Fruit fly (Drosophila melanogaster) whole organism, embryonic: ENCODE measurements around the gene CG14915.

Experiments used
- CG18599 ChIP-seq: fragments of 200-800 bp; sonication (Bioruptor generic); optimal IDR thresholded peaks from 3 replicates; lab custom pipeline; 2017; ENCODE audit warnings: missing biosample characterization, missing genetic modification characterization, mild to moderate bottlenecking, moderate library complexity, missing genetic modification reagents
- CG43689 ChIP-seq: fragments of 200-800 bp; sonication (Bioruptor generic); IDR thresholded peaks from 2 replicates; pipeline ENCODE4 v1.3.6; 2022; ENCODE audit warnings: missing biosample characterization, missing genetic modification characterization
- CG4707 ChIP-seq: fragments of 200-800 bp; sonication (Bioruptor generic); optimal IDR thresholded peaks from 2 replicates; lab custom pipeline; 2018; ENCODE audit warnings: missing biosample characterization, mild to moderate bottlenecking, missing genetic modification characterization, moderate library complexity
- D ChIP-seq, 2 experiments: fragments of 200-800 bp in 1 of 2; fragments of >200 bp in 1 of 2; sonication (Bioruptor generic) in 1 of 2; optimal IDR thresholded peaks; 2 replicates in 1 of 2; 3 replicates in 1 of 2; lab custom pipeline; 2017; ENCODE audit warnings: mild to moderate bottlenecking in 1 of 2, missing biosample characterization in 1 of 2, missing genetic modification characterization in 1 of 2, missing genetic modification reagents in 1 of 2
- NC2β ChIP-seq: fragments of 200-800 bp; sonication (Bioruptor generic); optimal IDR thresholded peaks from 2 replicates; lab custom pipeline; 2016; ENCODE audit warnings: missing biosample characterization, missing genetic modification characterization
- gem ChIP-seq: fragments of 200-800 bp; sonication (Bioruptor generic); optimal IDR thresholded peaks from 2 replicates; lab custom pipeline; 2019; ENCODE audit warnings: missing biosample characterization, mild to moderate bottlenecking, missing genetic modification characterization, moderate library complexity
- gfzf ChIP-seq: fragments of 200-800 bp; sonication (Bioruptor generic); optimal IDR thresholded peaks from 2 replicates; lab custom pipeline; 2016; ENCODE audit warnings: missing biosample characterization, mild to moderate bottlenecking, missing genetic modification characterization, moderate library complexity
- h ChIP-seq: fragments of >200 bp; optimal IDR thresholded peaks from 2 replicates; lab custom pipeline; 2017
- sc ChIP-seq, 3 experiments: fragments of >200 bp in 2 of 3; fragments of 200-800 bp in 1 of 3; sonication (Bioruptor generic) in 1 of 3; optimal IDR thresholded peaks; 2 replicates in 2 of 3; 3 replicates in 1 of 3; lab custom pipeline; 2017; ENCODE audit warnings: mild to moderate bottlenecking in 1 of 3, missing biosample characterization in 1 of 3, missing genetic modification characterization in 1 of 3, missing genetic modification reagents in 1 of 3
- ttk ChIP-seq: fragments of 200-800 bp; sonication (Bioruptor generic); IDR thresholded peaks from 2 replicates; pipeline ENCODE4 v2.1.2; 2022; ENCODE audit warnings: missing biosample characterization, missing genetic modification characterization

dm6 chr2L:11070862-11071261 is at the start of gene CG14915:
- no peak for TF ChIP-seq CG18599 (GFP tag; lab: Kevin White, UChicago)
- no peak for TF ChIP-seq CG4707 (GFP tag; lab: Kevin White, UChicago)
- no peak for TF ChIP-seq ttk (GFP tag; lab: Robert Waterston, UW)
- no peak for TF ChIP-seq gem
- TF ChIP-seq NC2β (GFP tag; lab: Kevin White, UChicago), result no peak
- TF ChIP-seq CG43689, result no peak
- TF ChIP-seq gfzf (GFP tag; lab: Kevin White, UChicago), result no peak
- no peak for TF ChIP-seq h (lab: Kevin White, UChicago)
- no peak for TF ChIP-seq sc (optimal IDR thresholded peaks at IDR 0.05; lab: Kevin White, UChicago)
- TF ChIP-seq sc (GFP tag; optimal IDR thresholded peaks at IDR 0.05; lab: Kevin White, UChicago), result no peak
- no peak for TF ChIP-seq D (optimal IDR thresholded peaks at IDR 0.05; lab: Kevin White, UChicago)
- no peak for TF ChIP-seq D (GFP tag; optimal IDR thresholded peaks at IDR 0.05; lab: Kevin White, UChicago)
